Fruit fly (Drosophila melanogaster): ENCODE data around the gene Hr39.

Gene Hr39

DNA sequence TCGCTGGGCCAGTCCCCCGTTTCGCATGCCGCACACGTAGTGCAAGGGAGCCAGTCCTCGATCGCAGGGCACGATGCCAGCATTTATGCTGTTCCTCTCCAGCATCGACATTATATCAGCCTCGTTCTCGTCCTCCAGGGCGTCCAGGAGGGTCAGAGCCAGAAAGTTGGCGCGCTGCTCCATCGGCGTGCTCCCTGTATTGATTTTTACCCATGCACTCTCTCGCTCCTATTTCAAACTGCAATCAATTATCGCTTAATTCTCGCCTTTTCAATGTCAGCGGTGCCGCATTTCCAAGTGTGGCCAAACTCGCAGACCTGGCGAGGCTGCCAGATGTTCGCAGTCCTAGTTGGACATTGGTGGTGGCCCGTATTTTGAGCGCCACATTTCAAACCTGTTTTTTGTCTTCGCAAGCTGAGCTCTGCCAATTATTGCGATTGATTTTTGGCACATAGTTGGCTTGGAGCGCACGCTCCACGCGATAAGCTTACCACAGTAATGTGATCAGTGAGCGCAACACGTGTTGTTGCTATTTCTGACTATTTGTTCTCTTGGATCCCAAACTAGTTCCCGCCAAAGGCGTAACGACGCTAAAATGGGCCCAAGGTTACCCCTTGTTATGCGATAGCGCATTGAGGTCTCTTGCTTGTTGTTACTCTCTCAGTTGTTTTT, 18.7 kb upstream of the Hr39 start, which contains the start of gene CG8679 (continued):
- TF ChIP-seq CG30020 (tag; optimal IDR thresholded peaks at IDR 0.05) (peak; percentile 30), CG12942 (GFP tag; optimal IDR thresholded peaks at IDR 0.05) (no peak), CG2875 (GFP tag; optimal IDR thresholded peaks at IDR 0.05) (no peak), crp (GFP tag; optimal IDR thresholded peaks at IDR 0.05) (peak in 1 of 2 experiments; percentile 35), CkIIα-i1 (GFP tag; IDR thresholded peaks at IDR 0.05) (no peak), unpg (GFP tag; optimal IDR thresholded peaks at IDR 0.05) (no peak), D19B (GFP tag; optimal IDR thresholded peaks at IDR 0.05) (no peak), CG7372 (GFP tag; IDR thresholded peaks at IDR 0.05) (no peak), vnd (GFP tag; IDR thresholded peaks at IDR 0.05; ENCODE audit: partially characterized antibody) (no peak), twi (tag; optimal IDR thresholded peaks at IDR 0.05) (no peak), row (GFP tag; IDR thresholded peaks at IDR 0.05) (peak; percentile 40; the same call in 2 of the 3 replicates), stwl (tag; optimal IDR thresholded peaks at IDR 0.05) (peak; percentile 58), nau (GFP tag; optimal IDR thresholded peaks at IDR 0.05) (no peak), crol (GFP tag; IDR thresholded peaks at IDR 0.05) (no peak), gfzf (GFP tag; optimal IDR thresholded peaks at IDR 0.05) (peak; percentile 80), cas (GFP tag; IDR thresholded peaks at IDR 0.05) (no peak), CG15514 (GFP tag; optimal IDR thresholded peaks at IDR 0.05) (peak; percentile 98), ab (GFP tag; optimal IDR thresholded peaks at IDR 0.05) (no peak), tgo (GFP tag; IDR thresholded peaks at IDR 0.05) (no peak; the same call in 2 of the 3 replicates), ara (GFP tag; IDR thresholded peaks at IDR 0.05) (no peak; the same call in 1 of the 2 replicates), Lpt (GFP tag; optimal IDR thresholded peaks at IDR 0.05) (no peak), Lhr (GFP tag; optimal IDR thresholded peaks at IDR 0.05) (peak; percentile 78), CG16779 (GFP tag; IDR thresholded peaks at IDR 0.05) (no peak), pan (optimal IDR thresholded peaks at IDR 0.05) (no peak), pan (GFP tag; optimal IDR thresholded peaks at IDR 0.05 in 1 of 2, IDR thresholded peaks at IDR 0.05 in 1 of 2) (no peak), her (GFP tag; optimal IDR thresholded peaks at IDR 0.05) (peak; percentile 14), Bgb (GFP tag; IDR thresholded peaks at IDR 0.05; ENCODE audit: partially characterized antibody) (peak; percentile 39; the same call in 1 of the 2 replicates), cato (GFP tag; optimal IDR thresholded peaks at IDR 0.05; ENCODE audit: borderline replicate concordance) (no peak), ash1 (GFP tag; optimal IDR thresholded peaks at IDR 0.05) (peak; percentile 5), Myb (GFP tag; optimal IDR thresholded peaks at IDR 0.05) (peak; percentile 57), CG3407 (GFP tag; optimal IDR thresholded peaks at IDR 0.05) (no peak), CG1529 (GFP tag; optimal IDR thresholded peaks at IDR 0.05) (no peak), pzg (GFP tag; optimal IDR thresholded peaks at IDR 0.05) (peak; percentile 90), CG4424 (GFP tag; optimal IDR thresholded peaks at IDR 0.05) (no peak), Bdp1 (GFP tag; optimal IDR thresholded peaks at IDR 0.05) (no peak), CG7786 (GFP tag; optimal IDR thresholded peaks at IDR 0.05) (no peak), D19A (tag; optimal IDR thresholded peaks at IDR 0.05) (no peak), CG13624 (GFP tag; optimal IDR thresholded peaks at IDR 0.05) (peak; percentile 1), CG1602 (GFP tag; optimal IDR thresholded peaks at IDR 0.05) (no peak), HHEX (GFP tag; optimal IDR thresholded peaks at IDR 0.05) (no peak), CG9215 (GFP tag; IDR thresholded peaks at IDR 0.05) (no peak), Fer1 (GFP tag; optimal IDR thresholded peaks at IDR 0.05) (peak; percentile 27), ci (GFP tag; IDR thresholded peaks at IDR 0.05) (no peak), Dp (GFP tag; optimal IDR thresholded peaks at IDR 0.05) (peak; percentile 95), rib (GFP tag; IDR thresholded peaks at IDR 0.05) (peak; percentile 95), sima (GFP tag; optimal IDR thresholded peaks at IDR 0.05) (no peak), Six4 (GFP tag; optimal IDR thresholded peaks at IDR 0.05) (no peak), CG7745 (tag; optimal IDR thresholded peaks at IDR 0.05) (no peak), chn (GFP tag; optimal IDR thresholded peaks at IDR 0.05) (no peak), Hey (tag; optimal IDR thresholded peaks at IDR 0.05) (no peak)
